Worm (Caenorhabditis elegans) whole organism, L1 larva: ENCODE measurements around the gene Y39A1A.2.

Experiments
- C16A3.4 ChIP-seq: fragments of 150-350 bp; optimal IDR thresholded peaks from 2 replicates; lab custom pipeline; 2014; ENCODE audit warnings: missing biosample characterization, missing genetic modification characterization
- F16B12.6 ChIP-seq: fragments of 150-350 bp; optimal IDR thresholded peaks from 2 replicates; lab custom pipeline; 2014; ENCODE audit warnings: missing biosample characterization, missing genetic modification characterization
- aha-1 ChIP-seq: fragments of 150-350 bp; optimal IDR thresholded peaks from 2 replicates; lab custom pipeline; 2014; ENCODE audit warnings: missing biosample characterization, missing genetic modification characterization
- aly-2 ChIP-seq: fragments of 150-350 bp; optimal IDR thresholded peaks from 2 replicates; lab custom pipeline; 2014; ENCODE audit warnings: missing biosample characterization, missing genetic modification characterization
- blmp-1 ChIP-seq: fragments of 150-350 bp; optimal IDR thresholded peaks from 2 replicates; lab custom pipeline; 2014; ENCODE audit warnings: missing biosample characterization, missing genetic modification characterization
- ceh-88 ChIP-seq: fragments of 200-800 bp; sonication (Bioruptor generic); IDR thresholded peaks from 2 replicates; pipeline ENCODE4 v1.3.6; 2022; ENCODE audit warnings: missing genetic modification characterization, missing compliant biosample characterization
- ceh-90 ChIP-seq: sonication (generic microtip); optimal IDR thresholded peaks from 2 replicates; lab custom pipeline; 2016; ENCODE audit warnings: missing genetic modification characterization, missing compliant biosample characterization
- dsc-1 ChIP-seq: sonication (generic microtip); optimal IDR thresholded peaks from 2 replicates; lab custom pipeline; 2016; ENCODE audit warnings: mild to moderate bottlenecking, missing genetic modification characterization, missing compliant biosample characterization
- elt-2 ChIP-seq: sonication (generic microtip); optimal IDR thresholded peaks from 2 replicates; lab custom pipeline; 2016; ENCODE audit warnings: missing genetic modification characterization, mild to moderate bottlenecking, inconsistent platforms, missing compliant biosample characterization, missing genetic modification reagents
- elt-3 ChIP-seq, 6 experiments: fragments of 150-350 bp in 1 of 6; sonication (generic microtip); optimal IDR thresholded peaks; 2 replicates each; lab custom pipeline; 2017 to 2018; ENCODE audit warnings: missing biosample characterization in 6 of 6, missing genetic modification characterization in 6 of 6, inconsistent platforms in 1 of 6
- fkh-10 ChIP-seq: sonication (generic microtip); optimal IDR thresholded peaks from 2 replicates; lab custom pipeline; 2017; ENCODE audit warnings: missing biosample characterization, missing genetic modification reagents, missing genetic modification characterization
- fkh-8 ChIP-seq: sonication (generic microtip); optimal IDR thresholded peaks from 2 replicates; lab custom pipeline; 2016; ENCODE audit warnings: mild to moderate bottlenecking, missing genetic modification characterization, missing compliant biosample characterization
- grh-1 ChIP-seq: fragments of 200-800 bp; sonication (Bioruptor generic); IDR thresholded peaks from 2 replicates; pipeline ENCODE4 v1.3.6; 2022; ENCODE audit warnings: missing genetic modification reagents, missing genetic modification characterization, missing compliant biosample characterization
- hpl-2 ChIP-seq: fragments of 150-350 bp; optimal IDR thresholded peaks from 2 replicates; lab custom pipeline; 2014; ENCODE audit warnings: missing biosample characterization, missing genetic modification reagents, missing genetic modification characterization
- lin-13 ChIP-seq: fragments of 150-350 bp; optimal IDR thresholded peaks from 2 replicates; lab custom pipeline; 2014; ENCODE audit warnings: missing biosample characterization, missing genetic modification reagents, missing genetic modification characterization
- lin-14 ChIP-seq: fragments of 200-800 bp; sonication (Bioruptor generic); optimal IDR thresholded peaks from 2 replicates; lab custom pipeline; 2018; ENCODE audit warnings: mild to moderate bottlenecking, missing genetic modification characterization, moderate library complexity, missing compliant biosample characterization
- lin-15B ChIP-seq: fragments of 150-350 bp; sonication (generic microtip); optimal IDR thresholded peaks from 3 replicates; lab custom pipeline; 2014; ENCODE audit warnings: missing biosample characterization, missing genetic modification characterization
- lin-35 ChIP-seq, 2 experiments: fragments of 150-350 bp; optimal IDR thresholded peaks; 2 replicates each; lab custom pipeline; 2014; ENCODE audit warnings: missing biosample characterization in 2 of 2, missing genetic modification characterization in 2 of 2, missing genetic modification reagents in 2 of 2
- lin-39 ChIP-seq: fragments of 150-350 bp; optimal IDR thresholded peaks from 2 replicates; lab custom pipeline; 2014; ENCODE audit warnings: missing biosample characterization, missing genetic modification reagents, missing genetic modification characterization
- lir-3 ChIP-seq: sonication (generic microtip); optimal IDR thresholded peaks from 2 replicates; lab custom pipeline; 2016; ENCODE audit warnings: mild to moderate bottlenecking, missing genetic modification characterization, moderate library complexity, missing compliant biosample characterization; ENCODE audit not compliant: poor library complexity
- lsy-2 ChIP-seq, 2 experiments: fragments of 150-350 bp; optimal IDR thresholded peaks; 2 replicates each; lab custom pipeline; 2014; ENCODE audit warnings: missing biosample characterization in 2 of 2, missing genetic modification characterization in 2 of 2
- mdl-1 ChIP-seq, 2 experiments: fragments of 150-350 bp; optimal IDR thresholded peaks; 2 replicates each; lab custom pipeline; 2014 to 2017; ENCODE audit warnings: missing biosample characterization in 2 of 2, missing genetic modification characterization in 2 of 2, inconsistent platforms in 1 of 2
- mep-1 ChIP-seq: fragments of 150-350 bp; optimal IDR thresholded peaks from 2 replicates; lab custom pipeline; 2014; ENCODE audit warnings: missing biosample characterization, missing genetic modification characterization
- nhr-11 ChIP-seq: fragments of 150-350 bp; optimal IDR thresholded peaks from 2 replicates; lab custom pipeline; 2014; ENCODE audit warnings: missing biosample characterization, missing genetic modification characterization
- nhr-12 ChIP-seq: sonication (generic microtip); optimal IDR thresholded peaks from 2 replicates; lab custom pipeline; 2017; ENCODE audit warnings: missing biosample characterization, missing genetic modification characterization
- nhr-20 ChIP-seq: sonication (generic microtip); optimal IDR thresholded peaks from 2 replicates; lab custom pipeline; 2016; ENCODE audit warnings: mild to moderate bottlenecking, missing genetic modification characterization, missing compliant biosample characterization
- nhr-237 ChIP-seq: fragments of 150-350 bp; optimal IDR thresholded peaks from 2 replicates; lab custom pipeline; 2014; ENCODE audit warnings: missing biosample characterization, missing genetic modification characterization
- nhr-28 ChIP-seq: fragments of 150-350 bp; optimal IDR thresholded peaks from 2 replicates; lab custom pipeline; 2014; ENCODE audit warnings: missing biosample characterization, missing genetic modification characterization
- nhr-71 ChIP-seq: sonication (generic microtip); optimal IDR thresholded peaks from 2 replicates; lab custom pipeline; 2016; ENCODE audit warnings: mild to moderate bottlenecking, missing genetic modification characterization, moderate library complexity, missing compliant biosample characterization
- nhr-76 ChIP-seq: sonication (generic microtip); optimal IDR thresholded peaks from 2 replicates; lab custom pipeline; 2017; ENCODE audit warnings: missing biosample characterization, missing genetic modification characterization
- nhr-85 ChIP-seq: sonication (generic microtip); peaks from one replicate; lab custom pipeline; 2016; ENCODE audit warnings: missing genetic modification characterization, inconsistent platforms, missing compliant biosample characterization
- pag-3 ChIP-seq: sonication (generic microtip); optimal IDR thresholded peaks from 2 replicates; lab custom pipeline; 2017; ENCODE audit warnings: missing genetic modification characterization, mild to moderate bottlenecking, missing compliant biosample characterization, antibody characterized with exemption, borderline replicate concordance; ENCODE audit not compliant: insufficient read depth
- pqm-1 ChIP-seq: sonication (generic microtip); optimal IDR thresholded peaks from 3 replicates; lab custom pipeline; 2017; ENCODE audit warnings: missing biosample characterization, missing genetic modification characterization
- rnt-1 ChIP-seq: sonication (generic microtip); optimal IDR thresholded peaks from 2 replicates; lab custom pipeline; 2016; ENCODE audit warnings: mild to moderate bottlenecking, missing genetic modification characterization, moderate library complexity, missing compliant biosample characterization
- snu-23 ChIP-seq: sonication (generic microtip); optimal IDR thresholded peaks from 2 replicates; lab custom pipeline; 2016; ENCODE audit warnings: missing genetic modification characterization, missing compliant biosample characterization
- sox-4 ChIP-seq: sonication (generic microtip); optimal IDR thresholded peaks from 2 replicates; lab custom pipeline; 2016; ENCODE audit warnings: missing genetic modification characterization, missing compliant biosample characterization
- sup-37 ChIP-seq: fragments of 200-800 bp; sonication (Bioruptor generic); optimal IDR thresholded peaks from 2 replicates; lab custom pipeline; 2018; ENCODE audit warnings: mild to moderate bottlenecking, missing genetic modification characterization, missing compliant biosample characterization
- unc-86 ChIP-seq: sonication (generic microtip); optimal IDR thresholded peaks from 2 replicates; lab custom pipeline; 2016; ENCODE audit warnings: missing genetic modification characterization, missing compliant biosample characterization
- zip-4 ChIP-seq: fragments of 200-800 bp; sonication (Bioruptor generic); optimal IDR thresholded peaks from 2 replicates; lab custom pipeline; 2018; ENCODE audit warnings: mild to moderate bottlenecking, missing genetic modification characterization, moderate library complexity, missing compliant biosample characterization
- ztf-11 ChIP-seq, 2 experiments: sonication (generic microtip); optimal IDR thresholded peaks; 2 replicates each; lab custom pipeline; 2016 to 2017; ENCODE audit warnings: missing genetic modification characterization in 2 of 2, missing biosample characterization in 1 of 2, missing compliant biosample characterization in 1 of 2

Gene Y39A1A.2

DNA sequence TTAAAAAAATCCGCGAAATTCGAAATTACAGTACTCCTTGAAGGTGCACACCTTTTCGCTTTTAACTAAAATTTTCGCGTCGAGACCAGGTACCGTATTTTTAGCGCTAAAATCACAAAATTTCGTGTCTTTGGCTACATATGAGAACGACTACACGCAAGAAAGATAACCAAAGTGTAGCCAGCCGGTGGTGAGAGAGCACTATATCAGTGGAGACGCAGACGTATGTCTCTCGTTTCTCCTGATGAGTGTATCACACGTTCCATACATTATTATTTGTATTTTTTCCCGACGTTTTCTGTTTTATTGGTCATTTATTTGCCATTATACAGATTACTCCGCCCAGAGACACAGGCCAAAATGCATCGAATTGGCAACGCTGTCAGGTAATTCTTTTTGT, 37.4 kb downstream of the Y39A1A.2 start, which contains the start of gene acdh-11:
acdh-11 (plus strand) TSS at position 333 of the 400 bp plus-strand sequence.
- TF ChIP-seq snu-23 (GFP tag; lab: Kevin White, UChicago) = peak; percentile 29
- no peak for TF ChIP-seq lin-15B (tag; lab: Kevin White, UChicago)
- no peak for TF ChIP-seq nhr-237 (tag; lab: Kevin White, UChicago)
- peak in 1 of 2 experiments; percentile 4 for TF ChIP-seq mdl-1 (tag; optimal IDR thresholded peaks at IDR 0.05; lab: Kevin White, UChicago)
- peak in 1 of 2 experiments; percentile 7 for TF ChIP-seq lsy-2 (tag; optimal IDR thresholded peaks at IDR 0.05; lab: Kevin White, UChicago)
- TF ChIP-seq nhr-20 (tag; lab: Kevin White, UChicago) = peak; percentile 36
- TF ChIP-seq elt-3 (tag; optimal IDR thresholded peaks at IDR 0.05; lab: Kevin White, UChicago) = peak in 4 of 6 experiments; percentile 52 to 79 (median 77)
- peak in 1 of 2 experiments; percentile 19 for TF ChIP-seq lin-35 (GFP tag; optimal IDR thresholded peaks at IDR 0.05; lab: Kevin White, UChicago)
- TF ChIP-seq blmp-1 = peak; percentile 2
- TF ChIP-seq lin-13 = no peak
- TF ChIP-seq elt-2 (tag; lab: Kevin White, UChicago) = peak; percentile 22
- no peak for TF ChIP-seq mep-1 (tag; lab: Kevin White, UChicago)
- TF ChIP-seq lin-14 (GFP tag; lab: Kevin White, UChicago) = no peak
- TF ChIP-seq fkh-8 (tag; lab: Kevin White, UChicago) = no peak
- TF ChIP-seq, all 84 proteins: peak for 8

DNA sequence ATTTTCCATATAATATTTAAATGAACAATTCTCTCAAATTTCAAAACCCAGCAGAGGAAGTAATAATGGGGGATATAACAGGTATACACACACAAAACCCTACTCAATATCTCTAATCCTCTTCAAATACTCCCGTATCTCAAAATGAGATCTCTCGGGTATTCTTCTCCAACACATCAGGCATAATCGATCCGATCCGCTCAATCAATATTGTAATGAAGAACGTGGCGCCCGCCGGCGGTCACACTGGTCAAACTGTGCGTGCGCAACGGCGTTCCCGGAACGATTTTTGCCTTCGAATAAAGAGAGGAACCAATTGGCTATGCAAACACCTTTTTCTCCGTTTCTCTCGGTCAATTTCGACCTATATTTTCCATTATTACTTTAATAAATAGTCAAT, 40.8 kb downstream of the Y39A1A.2 start:
- TF ChIP-seq nhr-11 (tag; lab: Kevin White, UChicago) (no peak), F16B12.6 (tag; lab: Kevin White, UChicago) (no peak), sup-37 (GFP tag; lab: Kevin White, UChicago) (no peak), aly-2 (tag; lab: Kevin White, UChicago) (no peak), rnt-1 (no peak), nhr-76 (tag; lab: Kevin White, UChicago) (no peak), nhr-28 (no peak), elt-3 (tag; optimal IDR thresholded peaks at IDR 0.05; lab: Kevin White, UChicago) (no peak), nhr-85 (peak; percentile 46), nhr-20 (tag; lab: Kevin White, UChicago) (no peak), aha-1 (tag; lab: Kevin White, UChicago) (no peak), pqm-1 (tag; lab: Kevin White, UChicago) (no peak), ceh-88 (no peak), hpl-2 (no peak), snu-23 (GFP tag; lab: Kevin White, UChicago) (peak; percentile 35), grh-1 (GFP tag; lab: Robert Waterston, UW) (no peak), dsc-1 (tag; lab: Kevin White, UChicago) (no peak), nhr-71 (tag; lab: Kevin White, UChicago) (no peak), ztf-11 (tag; optimal IDR thresholded peaks at IDR 0.05; lab: Kevin White, UChicago) (no peak), nhr-12 (tag; lab: Kevin White, UChicago) (no peak), lir-3 (tag; lab: Kevin White, UChicago) (no peak), sox-4 (no peak), lin-39 (tag; lab: Kevin White, UChicago) (no peak), zip-4 (GFP tag; lab: Kevin White, UChicago) (no peak), pag-3 (tag; lab: Kevin White, UChicago) (no peak), fkh-8 (tag; lab: Kevin White, UChicago) (no peak), lin-14 (GFP tag; lab: Kevin White, UChicago) (peak; percentile 38), unc-86 (no peak), C16A3.4 (tag; lab: Kevin White, UChicago) (no peak), ceh-90 (tag; lab: Kevin White, UChicago) (no peak), blmp-1 (peak; percentile 13), fkh-10 (GFP tag; lab: Kevin White, UChicago) (no peak)
